Fruit fly (Drosophila melanogaster): ENCODE data around the gene Alms1b.

The Alms1b gene

dm6 chrX:4582422-4582821 is 48.3 kb downstream of the Alms1b start (continued):
- TF ChIP-seq HLH54F (GFP tag; optimal IDR thresholded peaks at IDR 0.05) (no peak), Hr39 (optimal IDR thresholded peaks at IDR 0.05) (no peak), PHDP (tag; optimal IDR thresholded peaks at IDR 0.05) (no peak), sug (tag; optimal IDR thresholded peaks at IDR 0.05) (no peak), CG12744 (GFP tag; optimal IDR thresholded peaks at IDR 0.05) (no peak), CG13296 (GFP tag; optimal IDR thresholded peaks at IDR 0.05) (no peak), B-H1 (GFP tag; IDR thresholded peaks at IDR 0.05) (no peak), CG2889 (GFP tag; IDR thresholded peaks at IDR 0.05) (no peak), E2f2 (GFP tag; IDR thresholded peaks at IDR 0.05) (no peak), CG6254 (GFP tag; optimal IDR thresholded peaks at IDR 0.05) (no peak), CG2116 (GFP tag; optimal IDR thresholded peaks at IDR 0.05) (no peak), gem (tag; optimal IDR thresholded peaks at IDR 0.05) (peak; percentile 35), CG7839 (tag; optimal IDR thresholded peaks at IDR 0.05) (peak; percentile 10), CG12236 (GFP tag; optimal IDR thresholded peaks at IDR 0.05) (no peak), Vsx1 (GFP tag; optimal IDR thresholded peaks at IDR 0.05) (no peak), CG4360 (GFP tag; IDR thresholded peaks at IDR 0.05) (no peak), Bteb2 (GFP tag; optimal IDR thresholded peaks at IDR 0.05) (no peak), CG2712 (tag; optimal IDR thresholded peaks at IDR 0.05) (peak; percentile 14), kni (GFP tag; optimal IDR thresholded peaks at IDR 0.05) (no peak), sd (tag; optimal IDR thresholded peaks at IDR 0.05) (no peak), unc-4 (GFP tag; IDR thresholded peaks at IDR 0.05; ENCODE audit: partially characterized antibody) (no peak), CG10366 (GFP tag; IDR thresholded peaks at IDR 0.05) (no peak), gce (GFP tag; IDR thresholded peaks at IDR 0.05) (no peak), CG11504 (tag; optimal IDR thresholded peaks at IDR 0.05) (peak; percentile 36), usp (GFP tag; optimal IDR thresholded peaks at IDR 0.05) (no peak), hth (optimal IDR thresholded peaks at IDR 0.05) (no peak), lbe (GFP tag; optimal IDR thresholded peaks at IDR 0.05) (no peak), NfI (GFP tag; optimal IDR thresholded peaks at IDR 0.05) (no peak), Abd-B (GFP tag; optimal IDR thresholded peaks at IDR 0.05) (no peak), prd (optimal IDR thresholded peaks at IDR 0.05) (no peak), prd (GFP tag; IDR thresholded peaks at IDR 0.05) (0 out of 3 replicates have a peak, but pooled peaks have one; percentile 15), en (GFP tag; optimal IDR thresholded peaks at IDR 0.05) (no peak), tin (GFP tag; optimal IDR thresholded peaks at IDR 0.05) (no peak), br (optimal IDR thresholded peaks at IDR 0.05) (no peak), row (GFP tag; IDR thresholded peaks at IDR 0.05) (0 out of 3 replicates have a peak, but pooled peaks have one; percentile 21), Ravus (GFP tag; IDR thresholded peaks at IDR 0.05) (no peak), CrebB (tag; optimal IDR thresholded peaks at IDR 0.05) (no peak), CG11696 (GFP tag; IDR thresholded peaks at IDR 0.05) (no peak), maf-S (GFP tag; optimal IDR thresholded peaks at IDR 0.05) (no peak), Atf6 (GFP tag; IDR thresholded peaks at IDR 0.05) (no peak), MBD-R2 (GFP tag; IDR thresholded peaks at IDR 0.05) (no peak), CG6175 (GFP tag; IDR thresholded peaks at IDR 0.05) (no peak), ase (GFP tag; IDR thresholded peaks at IDR 0.05) (no peak), esg (GFP tag; conservative IDR thresholded peaks at IDR 0.05) (no peak), CG32767 (GFP tag; IDR thresholded peaks at IDR 0.05) (no peak), Fer3 (tag; optimal IDR thresholded peaks at IDR 0.05) (no peak), CG8359 (GFP tag; optimal IDR thresholded peaks at IDR 0.05; ENCODE audit: borderline replicate concordance) (no peak), crol (GFP tag; IDR thresholded peaks at IDR 0.05) (no peak), twi (tag; optimal IDR thresholded peaks at IDR 0.05) (no peak), ind (GFP tag; optimal IDR thresholded peaks at IDR 0.05) (no peak), Drgx (GFP tag; IDR thresholded peaks at IDR 0.05) (no peak), CG3847 (GFP tag; IDR thresholded peaks at IDR 0.05) (no peak), CG3065 (GFP tag; optimal IDR thresholded peaks at IDR 0.05) (no peak), onecut (GFP tag; IDR thresholded peaks at IDR 0.05) (no peak)
